Fruit fly (Drosophila melanogaster) whole organism, embryonic: ENCODE data around the gene dbr.

Source experiments
- Awh ChIP-seq: fragments of 200-800 bp; sonication (Bioruptor generic); IDR thresholded peaks from 2 replicates; pipeline ENCODE4, ENCODE4 v1.3.6; 2022; ENCODE audit warnings: missing biosample characterization, missing genetic modification characterization
- CG11456 ChIP-seq: fragments of 200-800 bp; sonication (Bioruptor generic); IDR thresholded peaks from 3 replicates; pipeline ENCODE4 v1.3.6; 2022; ENCODE audit warnings: missing biosample characterization, missing genetic modification characterization
- CG12104 ChIP-seq: fragments of 200-800 bp; sonication (Bioruptor generic); optimal IDR thresholded peaks from 3 replicates; lab custom pipeline; 2016; ENCODE audit warnings: missing biosample characterization, missing genetic modification characterization
- CG12769 ChIP-seq: fragments of 200-800 bp; sonication (Bioruptor generic); optimal IDR thresholded peaks from 2 replicates; lab custom pipeline; 2019; ENCODE audit warnings: missing biosample characterization, mild to moderate bottlenecking, missing genetic modification characterization, moderate library complexity
- CG12942 ChIP-seq: fragments of 200-800 bp; sonication (Bioruptor generic); optimal IDR thresholded peaks from 3 replicates; lab custom pipeline; 2016; ENCODE audit warnings: missing biosample characterization, missing genetic modification characterization
- CG13624 ChIP-seq: fragments of 200-800 bp; sonication (Bioruptor generic); optimal IDR thresholded peaks from 2 replicates; lab custom pipeline; 2016; ENCODE audit warnings: missing biosample characterization, missing genetic modification characterization
- CG14014 ChIP-seq: fragments of 200-800 bp; sonication (Bioruptor generic); IDR thresholded peaks from 2 replicates; pipeline ENCODE4 v1.3.6; 2022; ENCODE audit warnings: missing biosample characterization, missing genetic modification characterization
- CG15479 ChIP-seq: fragments of 200-800 bp; sonication (Bioruptor generic); optimal IDR thresholded peaks from 3 replicates; lab custom pipeline; 2019; ENCODE audit warnings: missing biosample characterization, mild to moderate bottlenecking, missing genetic modification characterization, moderate library complexity
- CG17568 ChIP-seq: fragments of 200-800 bp; sonication (Bioruptor generic); optimal IDR thresholded peaks from 2 replicates; lab custom pipeline; 2018; ENCODE audit warnings: missing biosample characterization, mild to moderate bottlenecking, missing genetic modification characterization, moderate library complexity
- CG1832 ChIP-seq: fragments of 200-800 bp; sonication (Bioruptor generic); optimal IDR thresholded peaks from 2 replicates; lab custom pipeline; 2017; ENCODE audit warnings: missing biosample characterization, mild to moderate bottlenecking, missing genetic modification characterization, inconsistent platforms
- CG32532 ChIP-seq: fragments of 200-800 bp; sonication (Bioruptor generic); IDR thresholded peaks from 2 replicates; pipeline ENCODE4 v1.3.6; 2022; ENCODE audit warnings: missing biosample characterization, missing genetic modification characterization
- CG32767 ChIP-seq: fragments of 200-800 bp; sonication (Bioruptor generic); IDR thresholded peaks from 2 replicates; pipeline ENCODE4 v1.3.6; 2022; ENCODE audit warnings: missing biosample characterization, missing genetic modification characterization
- CG34376 ChIP-seq: fragments of 200-800 bp; sonication (Bioruptor generic); optimal IDR thresholded peaks from 2 replicates; lab custom pipeline; 2018; ENCODE audit warnings: missing biosample characterization, mild to moderate bottlenecking, missing genetic modification characterization
- CG42726 ChIP-seq: fragments of 200-800 bp; sonication (Bioruptor generic); IDR thresholded peaks from 2 replicates; pipeline ENCODE4 v1.3.6; 2022; ENCODE audit warnings: missing biosample characterization, missing genetic modification characterization; ENCODE audit not compliant: partially characterized antibody
- CG4328 ChIP-seq: fragments of 200-800 bp; sonication (Bioruptor generic); optimal IDR thresholded peaks from 3 replicates; lab custom pipeline; 2017; ENCODE audit warnings: missing biosample characterization, missing genetic modification reagents, missing genetic modification characterization
- CG6683 ChIP-seq: fragments of 200-800 bp; sonication (Bioruptor generic); optimal IDR thresholded peaks from 2 replicates; lab custom pipeline; 2017; ENCODE audit warnings: missing biosample characterization, mild to moderate bottlenecking, missing genetic modification characterization, missing genetic modification reagents
- CG6689 ChIP-seq: fragments of 200-800 bp; sonication (Bioruptor generic); IDR thresholded peaks from 2 replicates; pipeline ENCODE4 v1.3.6; 2022; ENCODE audit warnings: missing biosample characterization, missing genetic modification characterization
- CG6813 ChIP-seq: fragments of 200-800 bp; sonication (Bioruptor generic); optimal IDR thresholded peaks from 2 replicates; lab custom pipeline; 2017; ENCODE audit warnings: missing biosample characterization, missing genetic modification characterization, mild to moderate bottlenecking, moderate library complexity, missing genetic modification reagents
- CG8359 ChIP-seq: fragments of 200-800 bp; sonication (Bioruptor generic); optimal IDR thresholded peaks from 2 replicates; lab custom pipeline; 2017; ENCODE audit warnings: missing biosample characterization, mild to moderate bottlenecking, missing genetic modification characterization, borderline replicate concordance
- CG8478 ChIP-seq: fragments of >200 bp; optimal IDR thresholded peaks from 2 replicates; lab custom pipeline; 2018
- CG9817 ChIP-seq: fragments of 200-800 bp; sonication (Bioruptor generic); optimal IDR thresholded peaks from 2 replicates; lab custom pipeline; 2018; ENCODE audit warnings: missing biosample characterization, mild to moderate bottlenecking, missing genetic modification characterization, moderate library complexity
- CG9932 ChIP-seq: fragments of 200-800 bp; sonication (Bioruptor generic); IDR thresholded peaks from 2 replicates; pipeline ENCODE4 v1.3.6; 2022; ENCODE audit warnings: missing biosample characterization, missing genetic modification characterization
- D19A ChIP-seq: fragments of 200-800 bp; optimal IDR thresholded peaks from 3 replicates; lab custom pipeline; 2019; ENCODE audit warnings: missing biosample characterization, mild to moderate bottlenecking, missing genetic modification characterization, moderate library complexity
- E2f1 ChIP-seq: fragments of 200-800 bp; sonication (Bioruptor generic); IDR thresholded peaks from 2 replicates; pipeline ENCODE4 v1.3.6; 2022; ENCODE audit warnings: missing biosample characterization, missing genetic modification characterization
- Hmx ChIP-seq: fragments of 200-800 bp; sonication (Bioruptor generic); optimal IDR thresholded peaks from 2 replicates; lab custom pipeline; 2016; ENCODE audit warnings: missing biosample characterization, missing genetic modification characterization
- Rfx ChIP-seq: fragments of 200-800 bp; sonication (Bioruptor generic); IDR thresholded peaks from 2 replicates; pipeline ENCODE4 v1.3.6; 2022; ENCODE audit warnings: missing biosample characterization, missing genetic modification characterization
- Six4 ChIP-seq: fragments of 200-800 bp; sonication (Bioruptor generic); optimal IDR thresholded peaks from 2 replicates; lab custom pipeline; 2016; ENCODE audit warnings: missing biosample characterization, missing genetic modification characterization
- Sox100B ChIP-seq: fragments of 200-800 bp; sonication (Bioruptor generic); optimal IDR thresholded peaks from 3 replicates; lab custom pipeline; 2018; ENCODE audit warnings: missing biosample characterization, mild to moderate bottlenecking, missing genetic modification characterization
- Spps ChIP-seq: fragments of 200-800 bp; sonication (Bioruptor generic); optimal IDR thresholded peaks from 2 replicates; lab custom pipeline; 2018; ENCODE audit warnings: missing biosample characterization, mild to moderate bottlenecking, missing genetic modification characterization
- YL-1 ChIP-seq: fragments of 200-800 bp; sonication (Bioruptor generic); optimal IDR thresholded peaks from 3 replicates; lab custom pipeline; 2017; ENCODE audit warnings: missing biosample characterization, mild to moderate bottlenecking, missing genetic modification characterization
- ash1 ChIP-seq: fragments of 200-800 bp; sonication (Bioruptor generic); optimal IDR thresholded peaks from 2 replicates; lab custom pipeline; 2018; ENCODE audit warnings: missing biosample characterization, mild to moderate bottlenecking, missing genetic modification characterization
- croc ChIP-seq: fragments of 200-800 bp; sonication (Bioruptor generic); conservative IDR thresholded peaks from 3 replicates; pipeline ENCODE4 v1.3.6; 2022; ENCODE audit warnings: missing biosample characterization, missing genetic modification characterization
- cwo ChIP-seq: fragments of 200-800 bp; sonication (Bioruptor generic); optimal IDR thresholded peaks from 3 replicates; lab custom pipeline; 2017; ENCODE audit warnings: missing biosample characterization, missing genetic modification characterization, mild to moderate bottlenecking, moderate library complexity, missing genetic modification reagents
- eyg ChIP-seq: fragments of 200-800 bp; sonication (Bioruptor generic); optimal IDR thresholded peaks from 3 replicates; lab custom pipeline; 2016; ENCODE audit warnings: missing biosample characterization, missing genetic modification characterization
- her ChIP-seq: fragments of 200-800 bp; sonication (Bioruptor generic); optimal IDR thresholded peaks from 2 replicates; lab custom pipeline; 2016; ENCODE audit warnings: missing biosample characterization, missing genetic modification characterization
- hkb ChIP-seq, 2 experiments: fragments of 200-800 bp in 1 of 2; fragments of >200 bp in 1 of 2; sonication (Bioruptor generic) in 1 of 2; IDR thresholded peaks in 1 of 2; optimal IDR thresholded peaks in 1 of 2; 2 replicates each; pipeline versions ENCODE4 v1.3.6 to Lab custom; 2017 to 2022; ENCODE audit warnings: missing biosample characterization in 1 of 2, missing genetic modification characterization in 1 of 2
- jumu ChIP-seq: fragments of 200-800 bp; sonication (Bioruptor generic); optimal IDR thresholded peaks from 3 replicates; lab custom pipeline; 2016; ENCODE audit warnings: missing biosample characterization, missing genetic modification characterization
- lola ChIP-seq, 3 experiments: fragments of >200 bp in 2 of 3; fragments of 200-800 bp in 1 of 3; sonication (Bioruptor generic) in 1 of 3; optimal IDR thresholded peaks; 2 replicates each; lab custom pipeline; 2017 to 2019; ENCODE audit warnings: missing biosample characterization in 3 of 3, missing genetic modification characterization in 3 of 3, mild to moderate bottlenecking in 1 of 3, moderate library complexity in 1 of 3
- lov ChIP-seq, 2 experiments: fragments of 200-800 bp in 1 of 2; fragments of >200 bp in 1 of 2; sonication (Bioruptor generic) in 1 of 2; IDR thresholded peaks in 1 of 2; optimal IDR thresholded peaks in 1 of 2; 2 replicates in 1 of 2; 3 replicates in 1 of 2; pipeline versions ENCODE4 v1.3.6 to Lab custom; 2017 to 2022; ENCODE audit warnings: missing biosample characterization in 1 of 2, missing genetic modification characterization in 1 of 2
- mirr ChIP-seq: fragments of 200-800 bp; sonication (Bioruptor generic); optimal IDR thresholded peaks from 3 replicates; lab custom pipeline; 2018; ENCODE audit warnings: missing biosample characterization, mild to moderate bottlenecking, missing genetic modification characterization
- nom ChIP-seq: fragments of 200-800 bp; sonication (Bioruptor generic); optimal IDR thresholded peaks from 2 replicates; lab custom pipeline; 2017; ENCODE audit warnings: missing biosample characterization, missing genetic modification characterization, mild to moderate bottlenecking, moderate library complexity, missing genetic modification reagents
- p53 ChIP-seq: fragments of 200-800 bp; sonication (Bioruptor generic); optimal IDR thresholded peaks from 2 replicates; lab custom pipeline; 2016; ENCODE audit warnings: missing biosample characterization, missing genetic modification characterization
- pros ChIP-seq: fragments of 200-800 bp; sonication (Bioruptor generic); optimal IDR thresholded peaks from 3 replicates; lab custom pipeline; 2019; ENCODE audit warnings: missing biosample characterization, mild to moderate bottlenecking, missing genetic modification characterization, moderate library complexity
- pum ChIP-seq: fragments of 200-800 bp; sonication (Bioruptor generic); optimal IDR thresholded peaks from 2 replicates; lab custom pipeline; 2016; ENCODE audit warnings: missing biosample characterization, missing genetic modification characterization
- row ChIP-seq: fragments of 200-800 bp; sonication (Bioruptor generic); IDR thresholded peaks from 3 replicates; pipeline ENCODE4 v1.3.6; 2022; ENCODE audit warnings: missing biosample characterization, missing genetic modification characterization
- run ChIP-seq: fragments of 200-800 bp; sonication (Bioruptor generic); optimal IDR thresholded peaks from 3 replicates; lab custom pipeline; 2018; ENCODE audit warnings: missing biosample characterization, mild to moderate bottlenecking, missing genetic modification characterization
- sim ChIP-seq: fragments of 200-800 bp; sonication (Bioruptor generic); IDR thresholded peaks from 2 replicates; pipeline ENCODE4 v1.3.6; 2022; ENCODE audit warnings: missing biosample characterization, missing genetic modification characterization
- trem ChIP-seq: fragments of 200-800 bp; optimal IDR thresholded peaks from 3 replicates; lab custom pipeline; 2019; ENCODE audit warnings: missing biosample characterization, mild to moderate bottlenecking, missing genetic modification characterization, moderate library complexity
- tx ChIP-seq: fragments of 200-800 bp; sonication (Bioruptor generic); optimal IDR thresholded peaks from 2 replicates; lab custom pipeline; 2016; ENCODE audit warnings: missing biosample characterization, missing genetic modification characterization
- vvl ChIP-seq: fragments of 200-800 bp; sonication (Bioruptor generic); IDR thresholded peaks from 2 replicates; pipeline ENCODE4 v1.3.6; 2022; ENCODE audit warnings: missing biosample characterization, missing genetic modification characterization
- z ChIP-seq: fragments of 200-800 bp; sonication (Bioruptor generic); IDR thresholded peaks from 3 replicates; pipeline ENCODE4 v1.3.6; 2022; ENCODE audit warnings: missing biosample characterization, missing genetic modification characterization

dbr gene

DNA sequence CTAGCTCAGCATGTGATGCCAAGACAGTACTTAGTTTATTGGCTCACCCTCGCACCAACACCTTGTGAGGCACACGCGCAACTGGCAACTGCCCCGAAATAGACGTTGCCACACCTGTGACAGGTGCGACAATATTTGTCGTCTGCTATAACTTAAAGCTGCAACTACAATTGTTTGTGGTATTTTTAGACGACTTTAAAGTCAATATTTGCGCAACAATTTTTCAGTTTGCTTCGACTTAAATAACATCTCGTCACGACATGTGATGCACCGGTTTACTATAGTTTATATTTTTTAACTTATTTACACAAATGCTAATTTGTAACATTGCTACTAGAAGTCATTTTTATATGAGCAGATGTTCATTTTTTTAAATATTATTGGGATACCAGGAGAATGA, 14.9 kb downstream of the dbr start (continued):
- TF ChIP-seq CG13624 (GFP tag; lab: Kevin White, UChicago), result no peak
- TF ChIP-seq CG14014 (GFP tag; lab: Robert Waterston, UW), result no peak
- peak; percentile 72 for TF ChIP-seq CG17568 (GFP tag; lab: Kevin White, UChicago)
- TF ChIP-seq CG32532 (GFP tag; lab: Robert Waterston, UW), result no peak
- TF ChIP-seq Awh (GFP tag; lab: Robert Waterston, UW), result no peak
- no peak for TF ChIP-seq hkb (optimal IDR thresholded peaks at IDR 0.05; lab: Kevin White, UChicago)
- TF ChIP-seq hkb (GFP tag; IDR thresholded peaks at IDR 0.05; lab: Robert Waterston, UW), result peak; percentile 53; the same call in 1 of the 2 replicates
- TF ChIP-seq CG32767 (GFP tag; lab: Robert Waterston, UW), result no peak
- peak; percentile 76 for TF ChIP-seq CG6813 (GFP tag; lab: Kevin White, UChicago)
- TF ChIP-seq CG12942, result no peak
- no peak for TF ChIP-seq CG15479 (GFP tag; lab: Kevin White, UChicago)
- no peak for TF ChIP-seq E2f1 (GFP tag; lab: Robert Waterston, UW)
- TF ChIP-seq nom (GFP tag; lab: Kevin White, UChicago), result no peak
- peak; percentile 38 for TF ChIP-seq CG8359 (GFP tag; lab: Kevin White, UChicago)
- TF ChIP-seq Six4 (GFP tag; lab: Kevin White, UChicago), result no peak
- TF ChIP-seq CG8478 (lab: Kevin White, UChicago), result no peak
- TF ChIP-seq CG12104 (GFP tag; lab: Kevin White, UChicago), result peak; percentile 7
- peak; percentile 35 for TF ChIP-seq CG12769 (tag; lab: Kevin White, UChicago)
- no peak for TF ChIP-seq CG1832 (GFP tag; lab: Kevin White, UChicago)
- TF ChIP-seq eyg (GFP tag; lab: Kevin White, UChicago), result peak; percentile 15
- no peak for TF ChIP-seq D19A
- TF ChIP-seq row (GFP tag; lab: Robert Waterston, UW), result no peak
- TF ChIP-seq CG6689 (GFP tag; lab: Robert Waterston, UW), result no peak
- TF ChIP-seq CG6683, result peak; percentile 53
- no peak for TF ChIP-seq trem (tag; lab: Kevin White, UChicago)
- no peak for TF ChIP-seq CG11456 (GFP tag; lab: Robert Waterston, UW)
- no peak for TF ChIP-seq CG34376 (GFP tag; lab: Kevin White, UChicago)
- TF ChIP-seq Rfx (GFP tag; lab: Robert Waterston, UW), result no peak
- TF ChIP-seq p53 (GFP tag; lab: Kevin White, UChicago), result no peak
- TF ChIP-seq pum (GFP tag; lab: Kevin White, UChicago), result no peak
- peak; percentile 55 for TF ChIP-seq run (tag; lab: Kevin White, UChicago)
- TF ChIP-seq Hmx (GFP tag; lab: Kevin White, UChicago), result no peak
- peak in 1 of 3 experiments; percentile 1 for TF ChIP-seq lola (GFP tag; optimal IDR thresholded peaks at IDR 0.05; lab: Kevin White, UChicago)
- peak; percentile 74 for TF ChIP-seq Sox100B (GFP tag; lab: Kevin White, UChicago)
- no peak for TF ChIP-seq tx (GFP tag; lab: Kevin White, UChicago)
- no peak for TF ChIP-seq pros
- no peak for TF ChIP-seq CG9932 (GFP tag; lab: Robert Waterston, UW)
- no peak for TF ChIP-seq jumu
- no peak for TF ChIP-seq sim (GFP tag; lab: Robert Waterston, UW)
- TF ChIP-seq CG4328 (GFP tag; lab: Kevin White, UChicago), result peak; percentile 33
- TF ChIP-seq CG42726 (GFP tag; lab: Robert Waterston, UW), result no peak
- no peak for TF ChIP-seq CG9817
- TF ChIP-seq cwo (GFP tag; lab: Kevin White, UChicago), result peak; percentile 29
- no peak for TF ChIP-seq YL-1
- no peak for TF ChIP-seq z (GFP tag; lab: Robert Waterston, UW)
- no peak for TF ChIP-seq lov (optimal IDR thresholded peaks at IDR 0.05; lab: Kevin White, UChicago)
- 0 out of 3 replicates have a peak, but pooled peaks have one; percentile 35 for TF ChIP-seq lov (GFP tag; IDR thresholded peaks at IDR 0.05; lab: Robert Waterston, UW)
- TF ChIP-seq vvl (GFP tag; lab: Robert Waterston, UW), result no peak
- TF ChIP-seq Spps (tag; lab: Kevin White, UChicago), result peak; percentile 2
- TF ChIP-seq her, result no peak
- TF ChIP-seq croc, result no peak
- no peak for TF ChIP-seq ash1 (GFP tag; lab: Kevin White, UChicago)
- peak; percentile 19 for TF ChIP-seq mirr (GFP tag; lab: Kevin White, UChicago)
